Worm (Caenorhabditis elegans) whole organism, L3 larva: ENCODE data around the gene B0454.8.

Experiments
- nhr-25 ChIP-seq: sonication (generic microtip); optimal IDR thresholded peaks from 2 replicates; lab custom pipeline; 2017; ENCODE audit warnings: missing biosample characterization, missing genetic modification characterization
- pqm-1 ChIP-seq: fragments of 150-350 bp; optimal IDR thresholded peaks from 2 replicates; lab custom pipeline; 2017; ENCODE audit warnings: missing biosample characterization, missing genetic modification characterization, inconsistent platforms

ce11 chrII:3068646-3069045 is 25.4 kb upstream of the B0454.8 start:
- no peak for TF ChIP-seq nhr-25 (tag; lab: Kevin White, UChicago)
- no peak for TF ChIP-seq pqm-1 (tag; lab: Kevin White, UChicago)
